Fruit fly (Drosophila melanogaster) S2 (cell line): ENCODE results near the gene CG46314.

Experiments used
- CG8478 ChIP-seq: fragments of >200 bp; optimal IDR thresholded peaks from 2 replicates; lab custom pipeline; 2018
- CTCF ChIP-seq, 2 experiments: fragments of >200 bp; optimal IDR thresholded peaks; 2 replicates each; lab custom pipeline; 2018

- TF ChIP-seq CTCF (optimal IDR thresholded peaks at IDR 0.05; lab: Kevin White, UChicago) (no peak), CG8478 (lab: Kevin White, UChicago) (no peak)
These were observed 2.9 kb upstream of the CG46314 start for dm6 chr2L:21311200-21311689.
